Fruit fly (Drosophila melanogaster) whole organism, embryonic: ENCODE measurements around the gene CG7011.

Experiments used
- Abd-B ChIP-seq: fragments of 200-800 bp; sonication (Bioruptor generic); optimal IDR thresholded peaks from 2 replicates; lab custom pipeline; 2018; ENCODE audit warnings: missing biosample characterization, mild to moderate bottlenecking, missing genetic modification characterization, moderate library complexity
- Atf3 ChIP-seq: fragments of 200-800 bp; sonication (Bioruptor generic); optimal IDR thresholded peaks from 3 replicates; lab custom pipeline; 2016; ENCODE audit warnings: missing biosample characterization, missing genetic modification characterization
- Bgb ChIP-seq: fragments of 200-800 bp; sonication (Bioruptor generic); IDR thresholded peaks from 2 replicates; pipeline ENCODE4 v1.3.6; 2022; ENCODE audit warnings: missing biosample characterization, missing genetic modification characterization; ENCODE audit not compliant: partially characterized antibody
- CG10321 ChIP-seq: fragments of 200-800 bp; sonication (Bioruptor generic); IDR thresholded peaks from 2 replicates; pipeline ENCODE4 v1.3.6; 2022; ENCODE audit warnings: missing biosample characterization, missing genetic modification characterization
- CG11093 ChIP-seq: fragments of 200-800 bp; sonication (Bioruptor generic); IDR thresholded peaks from 3 replicates; pipeline ENCODE4 v1.3.6; 2022; ENCODE audit warnings: missing biosample characterization, missing genetic modification characterization
- CG15514 ChIP-seq: fragments of 200-800 bp; sonication (Bioruptor generic); optimal IDR thresholded peaks from 3 replicates; lab custom pipeline; 2017; ENCODE audit warnings: missing biosample characterization, missing genetic modification characterization, mild to moderate bottlenecking, moderate library complexity, missing genetic modification reagents
- CG17829 ChIP-seq: fragments of 200-800 bp; optimal IDR thresholded peaks from 2 replicates; lab custom pipeline; 2019; ENCODE audit warnings: missing biosample characterization, mild to moderate bottlenecking, missing genetic modification characterization, moderate library complexity
- CG18262 ChIP-seq: fragments of 200-800 bp; optimal IDR thresholded peaks from 3 replicates; lab custom pipeline; 2019; ENCODE audit warnings: missing biosample characterization, mild to moderate bottlenecking, missing genetic modification characterization, moderate library complexity
- CG18476 ChIP-seq: fragments of 200-800 bp; sonication (Bioruptor generic); optimal IDR thresholded peaks from 2 replicates; lab custom pipeline; 2016; ENCODE audit warnings: missing biosample characterization, mild to moderate bottlenecking, missing genetic modification characterization
- CG3838 ChIP-seq: fragments of 200-800 bp; sonication (Bioruptor generic); optimal IDR thresholded peaks from 3 replicates; lab custom pipeline; 2016; ENCODE audit warnings: missing biosample characterization, missing genetic modification characterization
- CG43689 ChIP-seq: fragments of 200-800 bp; sonication (Bioruptor generic); IDR thresholded peaks from 2 replicates; pipeline ENCODE4 v1.3.6; 2022; ENCODE audit warnings: missing biosample characterization, missing genetic modification characterization
- CG7928 ChIP-seq: fragments of 200-800 bp; sonication (Bioruptor generic); optimal IDR thresholded peaks from 2 replicates; lab custom pipeline; 2017; ENCODE audit warnings: missing biosample characterization, mild to moderate bottlenecking, missing genetic modification characterization
- CG9215 ChIP-seq: fragments of 200-800 bp; sonication (Bioruptor generic); IDR thresholded peaks from 2 replicates; pipeline ENCODE4 v1.3.6; 2022; ENCODE audit warnings: missing biosample characterization, missing genetic modification characterization
- CG9727 ChIP-seq: fragments of 200-800 bp; sonication (Bioruptor generic); optimal IDR thresholded peaks from 3 replicates; lab custom pipeline; 2017; ENCODE audit warnings: missing biosample characterization, mild to moderate bottlenecking, missing genetic modification characterization
- CG9797 ChIP-seq: fragments of 200-800 bp; sonication (Bioruptor generic); optimal IDR thresholded peaks from 3 replicates; lab custom pipeline; 2018; ENCODE audit warnings: missing biosample characterization, mild to moderate bottlenecking, missing genetic modification characterization
- Camta ChIP-seq: fragments of 200-800 bp; sonication (Bioruptor generic); optimal IDR thresholded peaks from 2 replicates; lab custom pipeline; 2016; ENCODE audit warnings: missing biosample characterization, missing genetic modification characterization
- Dip2 ChIP-seq: fragments of 200-800 bp; sonication (Bioruptor generic); IDR thresholded peaks from 2 replicates; pipeline ENCODE4 v1.3.6; 2022; ENCODE audit warnings: missing biosample characterization, missing genetic modification characterization
- Gug ChIP-seq: fragments of 200-800 bp; sonication (Bioruptor generic); IDR thresholded peaks from 4 replicates; pipeline ENCODE4 v1.3.6; 2022; ENCODE audit warnings: missing biosample characterization, missing genetic modification characterization
- Neu2 ChIP-seq: fragments of 200-800 bp; sonication (Bioruptor generic); optimal IDR thresholded peaks from 3 replicates; lab custom pipeline; 2016; ENCODE audit warnings: missing biosample characterization, missing genetic modification characterization, borderline replicate concordance
- Nf-YC ChIP-seq: fragments of 200-800 bp; optimal IDR thresholded peaks from 3 replicates; lab custom pipeline; 2019; ENCODE audit warnings: missing biosample characterization, mild to moderate bottlenecking, missing genetic modification characterization, moderate library complexity
- Six4 ChIP-seq: fragments of 200-800 bp; sonication (Bioruptor generic); optimal IDR thresholded peaks from 2 replicates; lab custom pipeline; 2016; ENCODE audit warnings: missing biosample characterization, missing genetic modification characterization
- abd-A ChIP-seq: fragments of 200-800 bp; sonication (Bioruptor generic); optimal IDR thresholded peaks from 3 replicates; lab custom pipeline; 2019; ENCODE audit warnings: missing biosample characterization, mild to moderate bottlenecking, missing genetic modification characterization, moderate library complexity
- az2 ChIP-seq: fragments of 200-800 bp; sonication (Bioruptor generic); optimal IDR thresholded peaks from 3 replicates; lab custom pipeline; 2016; ENCODE audit warnings: missing biosample characterization, missing genetic modification characterization
- caup ChIP-seq: fragments of 200-800 bp; sonication (Bioruptor generic); optimal IDR thresholded peaks from 3 replicates; lab custom pipeline; 2017; ENCODE audit warnings: missing biosample characterization, mild to moderate bottlenecking, missing genetic modification characterization, moderate library complexity; ENCODE audit not compliant: severe bottlenecking
- crc ChIP-seq: fragments of 200-800 bp; sonication (Bioruptor generic); optimal IDR thresholded peaks from 2 replicates; lab custom pipeline; 2016; ENCODE audit warnings: missing biosample characterization, missing genetic modification characterization
- dimm ChIP-seq: fragments of 200-800 bp; sonication (Bioruptor generic); IDR thresholded peaks from 2 replicates; pipeline ENCODE4 v1.3.6; 2022; ENCODE audit warnings: missing biosample characterization, missing genetic modification characterization
- dysf ChIP-seq: fragments of 200-800 bp; sonication (Bioruptor generic); IDR thresholded peaks from 3 replicates; pipeline ENCODE4 v1.3.6; 2022; ENCODE audit warnings: missing biosample characterization, missing genetic modification characterization
- en ChIP-seq: fragments of 200-800 bp; sonication (Bioruptor generic); optimal IDR thresholded peaks from 2 replicates; lab custom pipeline; 2016; ENCODE audit warnings: missing biosample characterization, missing genetic modification characterization
- hbn ChIP-seq: fragments of 200-800 bp; sonication (Bioruptor generic); IDR thresholded peaks from 2 replicates; pipeline ENCODE4 v1.3.6; 2022; ENCODE audit warnings: missing biosample characterization, missing genetic modification characterization; ENCODE audit not compliant: partially characterized antibody
- her ChIP-seq: fragments of 200-800 bp; sonication (Bioruptor generic); optimal IDR thresholded peaks from 2 replicates; lab custom pipeline; 2016; ENCODE audit warnings: missing biosample characterization, missing genetic modification characterization
- hkb ChIP-seq, 2 experiments: fragments of 200-800 bp in 1 of 2; fragments of >200 bp in 1 of 2; sonication (Bioruptor generic) in 1 of 2; IDR thresholded peaks in 1 of 2; optimal IDR thresholded peaks in 1 of 2; 2 replicates each; pipeline versions ENCODE4 v1.3.6 to Lab custom; 2017 to 2022; ENCODE audit warnings: missing biosample characterization in 1 of 2, missing genetic modification characterization in 1 of 2
- insv ChIP-seq, 2 experiments: fragments of 200-800 bp; sonication (Bioruptor generic); optimal IDR thresholded peaks; 3 replicates each; lab custom pipeline; 2016 to 2018; ENCODE audit warnings: missing biosample characterization in 2 of 2, missing genetic modification characterization in 2 of 2
- kah ChIP-seq: fragments of 200-800 bp; sonication (Bioruptor generic); optimal IDR thresholded peaks from 2 replicates; lab custom pipeline; 2018; ENCODE audit warnings: missing biosample characterization, mild to moderate bottlenecking, missing genetic modification characterization
- lbe ChIP-seq: fragments of 200-800 bp; sonication (Bioruptor generic); optimal IDR thresholded peaks from 2 replicates; lab custom pipeline; 2016; ENCODE audit warnings: missing biosample characterization, mild to moderate bottlenecking, missing genetic modification characterization
- nmo ChIP-seq: fragments of 200-800 bp; sonication (Bioruptor generic); optimal IDR thresholded peaks from 2 replicates; lab custom pipeline; 2018; ENCODE audit warnings: missing biosample characterization, mild to moderate bottlenecking, missing genetic modification characterization, moderate library complexity
- pfk ChIP-seq: fragments of 200-800 bp; sonication (Bioruptor generic); optimal IDR thresholded peaks from 2 replicates; lab custom pipeline; 2018; ENCODE audit warnings: missing biosample characterization, mild to moderate bottlenecking, missing genetic modification characterization, moderate library complexity
- pita ChIP-seq: fragments of 200-800 bp; sonication (Bioruptor generic); optimal IDR thresholded peaks from 2 replicates; lab custom pipeline; 2017; ENCODE audit warnings: missing biosample characterization, mild to moderate bottlenecking, missing genetic modification characterization
- sc ChIP-seq, 3 experiments: fragments of >200 bp in 2 of 3; fragments of 200-800 bp in 1 of 3; sonication (Bioruptor generic) in 1 of 3; optimal IDR thresholded peaks; 2 replicates in 2 of 3; 3 replicates in 1 of 3; lab custom pipeline; 2017; ENCODE audit warnings: mild to moderate bottlenecking in 1 of 3, missing biosample characterization in 1 of 3, missing genetic modification characterization in 1 of 3, missing genetic modification reagents in 1 of 3
- scrt ChIP-seq: fragments of 200-800 bp; sonication (Bioruptor generic); optimal IDR thresholded peaks from 2 replicates; lab custom pipeline; 2018; ENCODE audit warnings: missing biosample characterization, mild to moderate bottlenecking, missing genetic modification characterization, moderate library complexity
- sens ChIP-seq: fragments of 200-800 bp; sonication (Bioruptor generic); peaks from one replicate; lab custom pipeline; 2016; ENCODE audit warnings: missing biosample characterization, missing genetic modification characterization
- trem ChIP-seq: fragments of 200-800 bp; optimal IDR thresholded peaks from 3 replicates; lab custom pipeline; 2019; ENCODE audit warnings: missing biosample characterization, mild to moderate bottlenecking, missing genetic modification characterization, moderate library complexity
- vvl ChIP-seq: fragments of 200-800 bp; sonication (Bioruptor generic); IDR thresholded peaks from 2 replicates; pipeline ENCODE4 v1.3.6; 2022; ENCODE audit warnings: missing biosample characterization, missing genetic modification characterization
- z ChIP-seq: fragments of 200-800 bp; sonication (Bioruptor generic); IDR thresholded peaks from 3 replicates; pipeline ENCODE4 v1.3.6; 2022; ENCODE audit warnings: missing biosample characterization, missing genetic modification characterization

Gene CG7011

DNA sequence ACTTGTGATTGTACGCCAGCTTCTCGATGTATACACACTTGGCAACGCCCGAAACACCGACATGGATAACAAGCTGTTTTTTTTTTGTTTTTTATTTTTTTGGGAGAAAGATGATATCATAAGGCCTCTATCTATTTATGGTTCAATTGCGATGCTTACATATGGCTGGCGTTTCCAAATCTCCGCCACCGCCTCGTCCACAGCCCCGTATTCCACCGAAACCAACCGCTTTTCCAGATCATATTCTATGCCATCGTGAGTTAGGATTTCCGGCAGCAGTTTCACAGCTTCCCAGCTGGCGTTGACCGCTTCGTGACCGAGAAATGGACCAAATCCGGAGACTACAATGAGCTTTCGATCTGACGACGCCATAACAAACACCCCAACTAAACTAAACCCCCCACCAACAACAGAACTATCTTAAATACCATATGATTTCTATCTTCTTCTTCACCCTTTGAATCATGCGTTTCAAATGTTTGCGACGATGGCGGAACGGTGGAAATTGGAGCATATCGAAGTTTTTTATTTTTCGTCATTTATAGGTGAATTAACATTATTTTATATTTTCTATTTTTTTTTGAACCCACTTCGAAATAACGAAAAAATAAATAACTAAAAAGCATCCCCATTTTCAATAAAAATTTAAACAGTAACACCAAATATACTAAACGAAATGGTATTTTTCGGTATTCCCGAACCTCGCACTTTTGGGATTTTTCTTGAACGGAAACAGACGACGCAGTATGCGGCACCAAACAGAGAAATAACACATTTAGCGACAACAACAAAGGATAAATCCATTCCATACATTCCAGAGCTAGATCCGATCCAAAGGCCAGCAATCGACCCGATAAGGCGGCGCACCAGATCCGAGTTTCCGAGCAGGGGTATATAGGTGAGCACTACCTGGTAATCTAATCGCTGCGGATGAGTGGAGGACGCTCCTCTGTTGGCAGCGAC, 19.5 kb downstream of the CG7011 start, which contains the start of the genes CG32147 and Pex3 (continued):
- no peak for TF ChIP-seq sc (optimal IDR thresholded peaks at IDR 0.05; lab: Kevin White, UChicago)
- no peak for TF ChIP-seq sc (GFP tag; optimal IDR thresholded peaks at IDR 0.05; lab: Kevin White, UChicago)
- no peak for TF ChIP-seq her (GFP tag; lab: Kevin White, UChicago)
- TF ChIP-seq insv (GFP tag; optimal IDR thresholded peaks at IDR 0.05; lab: Kevin White, UChicago): no peak
- TF ChIP-seq Six4: no peak
- TF ChIP-seq hkb (optimal IDR thresholded peaks at IDR 0.05; lab: Kevin White, UChicago): no peak
- peak; percentile 23; the same call in 1 of the 2 replicates for TF ChIP-seq hkb (GFP tag; IDR thresholded peaks at IDR 0.05; lab: Robert Waterston, UW)
- TF ChIP-seq scrt (GFP tag; lab: Kevin White, UChicago): no peak
- peak; percentile 83 for TF ChIP-seq CG15514 (GFP tag; lab: Kevin White, UChicago)
- TF ChIP-seq Camta (GFP tag; lab: Kevin White, UChicago): no peak
- no peak for TF ChIP-seq dysf
- TF ChIP-seq CG9215 (GFP tag; lab: Robert Waterston, UW): no peak
- TF ChIP-seq hbn: no peak; the same call in 1 of the 2 replicates
- peak; percentile 3 for TF ChIP-seq CG9727 (GFP tag; lab: Kevin White, UChicago)
- TF ChIP-seq Gug (GFP tag; lab: Robert Waterston, UW): no peak
- peak; percentile 61 for TF ChIP-seq lbe (GFP tag; lab: Kevin White, UChicago)
- TF ChIP-seq abd-A: no peak

DNA sequence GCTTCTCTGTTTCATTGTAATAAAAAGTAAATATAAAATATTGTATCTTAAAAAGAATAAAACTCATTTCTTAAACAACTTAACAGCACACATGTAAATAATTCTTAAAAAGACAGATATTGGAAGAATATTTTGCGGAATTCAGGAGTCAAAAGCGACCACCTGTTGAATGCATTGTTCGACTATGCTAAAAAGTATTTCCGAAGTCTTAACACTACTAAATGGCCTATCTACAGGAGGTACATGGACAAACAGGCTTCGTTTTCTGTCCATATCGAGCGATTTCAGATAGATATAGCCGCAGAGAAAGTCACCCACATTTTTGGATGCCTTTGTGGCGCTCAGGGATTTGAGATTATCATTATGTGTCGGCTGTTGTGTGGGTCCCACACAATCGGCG, 20.3 kb downstream of the CG7011 start:
- TF ChIP-seq CG9797 (GFP tag; lab: Kevin White, UChicago): no peak
- TF ChIP-seq scrt (GFP tag; lab: Kevin White, UChicago): peak; percentile 37
- TF ChIP-seq CG18262 (tag; lab: Kevin White, UChicago): no peak
- no peak for TF ChIP-seq Dip2
- TF ChIP-seq Neu2 (GFP tag; lab: Kevin White, UChicago): peak; percentile 52
- TF ChIP-seq kah (GFP tag; lab: Kevin White, UChicago): peak; percentile 94
- peak; percentile 48 for TF ChIP-seq sens (GFP tag; lab: Kevin White, UChicago)
- TF ChIP-seq en (GFP tag; lab: Kevin White, UChicago): no peak
- no peak for TF ChIP-seq vvl (GFP tag; lab: Robert Waterston, UW)

dm6 chr3L:15142004-15142890, 21.2 kb downstream of the CG7011 start, which contains the start of gene Pdi:
Gene Pdi (minus strand): TSS chr3L:15142840.
- TF ChIP-seq dimm (GFP tag; lab: Robert Waterston, UW): no peak
- TF ChIP-seq CG3838 (GFP tag; lab: Kevin White, UChicago): no peak
- no peak for TF ChIP-seq z (GFP tag; lab: Robert Waterston, UW)
- no peak for TF ChIP-seq CG11093 (GFP tag; lab: Robert Waterston, UW)
- peak; percentile 62 for TF ChIP-seq nmo
- TF ChIP-seq crc (GFP tag; lab: Kevin White, UChicago): no peak
- TF ChIP-seq Abd-B (GFP tag; lab: Kevin White, UChicago): no peak
- peak; percentile 76 for TF ChIP-seq Bgb (GFP tag; lab: Robert Waterston, UW)
- no peak for TF ChIP-seq en (GFP tag; lab: Kevin White, UChicago)
- no peak for TF ChIP-seq pita (GFP tag; lab: Kevin White, UChicago)
- TF ChIP-seq Atf3 (GFP tag; lab: Kevin White, UChicago): no peak
- no peak for TF ChIP-seq az2 (GFP tag; lab: Kevin White, UChicago)
- TF ChIP-seq CG10321 (GFP tag; lab: Robert Waterston, UW): no peak
- peak; percentile 4 for TF ChIP-seq caup
- TF ChIP-seq trem (tag; lab: Kevin White, UChicago): peak; percentile 83
- no peak for TF ChIP-seq CG18476 (GFP tag; lab: Kevin White, UChicago)
- peak; percentile 62 for TF ChIP-seq CG17829 (tag; lab: Kevin White, UChicago)
- TF ChIP-seq Nf-YC: peak; percentile 36
- peak; percentile 26 for TF ChIP-seq CG7928 (GFP tag; lab: Kevin White, UChicago)
- no peak for TF ChIP-seq CG43689 (GFP tag; lab: Robert Waterston, UW)
- peak; percentile 64 for TF ChIP-seq pfk (GFP tag; lab: Kevin White, UChicago)
